Fruit fly (Drosophila melanogaster): ENCODE results near the gene CG17129.

Gene CG17129

dm6 chr3L:633272-634254 lies 46.6 kb downstream of the CG17129 start (continued):
- TF ChIP-seq CG6813 (GFP tag; optimal IDR thresholded peaks at IDR 0.05) (peak; percentile 60), fd102C (GFP tag; optimal IDR thresholded peaks at IDR 0.05) (peak; percentile 26), dysf (GFP tag; IDR thresholded peaks at IDR 0.05) (peak; percentile 78; the same call in 2 of the 3 replicates), Med (GFP tag) (peak; percentile 94), bbx (GFP tag; IDR thresholded peaks at IDR 0.05; ENCODE audit: partially characterized antibody) (no peak), slbo (GFP tag; IDR thresholded peaks at IDR 0.05) (peak; percentile 49), wdn (GFP tag; IDR thresholded peaks at IDR 0.05) (0 out of 2 replicates have a peak, but pooled peaks have one; percentile 5), dpn (GFP tag; optimal IDR thresholded peaks at IDR 0.05) (peak; percentile 40 to 82), CG8924 (tag; optimal IDR thresholded peaks at IDR 0.05) (peak; percentile 85), CG12299 (tag; optimal IDR thresholded peaks at IDR 0.05) (peak; percentile 37), CG1233 (GFP tag; optimal IDR thresholded peaks at IDR 0.05) (peak; percentile 71), BEAF-32 (GFP tag; optimal IDR thresholded peaks at IDR 0.05) (no peak), nmo (GFP tag; optimal IDR thresholded peaks at IDR 0.05) (peak; percentile 95), ftz-f1 (GFP tag; optimal IDR thresholded peaks at IDR 0.05) (no peak), CHES-1-like (GFP tag; optimal IDR thresholded peaks at IDR 0.05) (peak; percentile 72), Ptx1 (GFP tag; IDR thresholded peaks at IDR 0.05) (peak; percentile 83), Atf-2 (GFP tag; optimal IDR thresholded peaks at IDR 0.05) (peak; percentile 90), Xrp1 (GFP tag; IDR thresholded peaks at IDR 0.05) (peak; percentile 94), aop (GFP tag; IDR thresholded peaks at IDR 0.05) (peak; percentile 45), odd (GFP tag; optimal IDR thresholded peaks at IDR 0.05) (peak; percentile 73), CG7372 (GFP tag; IDR thresholded peaks at IDR 0.05) (peak; percentile 64), CG11085 (GFP tag; IDR thresholded peaks at IDR 0.05) (no peak), CG8359 (GFP tag; optimal IDR thresholded peaks at IDR 0.05; ENCODE audit: borderline replicate concordance) (peak; percentile 78), pho (GFP tag; optimal IDR thresholded peaks at IDR 0.05) (peak; percentile 1), z (GFP tag; IDR thresholded peaks at IDR 0.05) (0 out of 3 replicates have a peak, but pooled peaks have one; percentile 50), CG4328 (GFP tag; optimal IDR thresholded peaks at IDR 0.05) (peak; percentile 59), CG31224 (GFP tag; IDR thresholded peaks at IDR 0.05) (no peak), CG1603 (tag; optimal IDR thresholded peaks at IDR 0.05) (peak; percentile 92), CG34224 (GFP tag; IDR thresholded peaks at IDR 0.05; ENCODE audit: partially characterized antibody) (no peak), ken (GFP tag; IDR thresholded peaks at IDR 0.05) (peak; percentile 94), jumu (GFP tag; optimal IDR thresholded peaks at IDR 0.05) (peak; percentile 86), fd3F (GFP tag; optimal IDR thresholded peaks at IDR 0.05) (peak; percentile 12), sens (GFP tag) (peak; percentile 97), Ravus (GFP tag; IDR thresholded peaks at IDR 0.05) (peak; percentile 21; the same call in 1 of the 2 replicates), CG9437 (GFP tag; optimal IDR thresholded peaks at IDR 0.05) (peak; percentile 75), dan (GFP tag; IDR thresholded peaks at IDR 0.05) (peak; percentile 58; the same call in 1 of the 2 replicates), CG12769 (tag; optimal IDR thresholded peaks at IDR 0.05) (peak; percentile 54), toy (GFP tag; IDR thresholded peaks at IDR 0.05) (0 out of 2 replicates have a peak, but pooled peaks have one; percentile 17), CG34422 (GFP tag; IDR thresholded peaks at IDR 0.05) (peak; percentile 87), NC2α (GFP tag; optimal IDR thresholded peaks at IDR 0.05) (peak; percentile 85), Sry-δ (GFP tag; optimal IDR thresholded peaks at IDR 0.05) (peak; percentile 49), ro (GFP tag; IDR thresholded peaks at IDR 0.05) (peak; percentile 77), NfI (GFP tag; optimal IDR thresholded peaks at IDR 0.05) (peak; percentile 76), CG2120 (GFP tag; optimal IDR thresholded peaks at IDR 0.05) (no peak), rib (GFP tag; IDR thresholded peaks at IDR 0.05) (no peak), Hr3 (GFP tag; optimal IDR thresholded peaks at IDR 0.05) (peak; percentile 83), CG30020 (tag; optimal IDR thresholded peaks at IDR 0.05) (peak; percentile 39), GATAe (GFP tag; conservative IDR thresholded peaks at IDR 0.05) (no peak)
